Fruit fly (Drosophila melanogaster): Measurements from ENCODE around the gene Shaw.

Gene Shaw

DNA sequence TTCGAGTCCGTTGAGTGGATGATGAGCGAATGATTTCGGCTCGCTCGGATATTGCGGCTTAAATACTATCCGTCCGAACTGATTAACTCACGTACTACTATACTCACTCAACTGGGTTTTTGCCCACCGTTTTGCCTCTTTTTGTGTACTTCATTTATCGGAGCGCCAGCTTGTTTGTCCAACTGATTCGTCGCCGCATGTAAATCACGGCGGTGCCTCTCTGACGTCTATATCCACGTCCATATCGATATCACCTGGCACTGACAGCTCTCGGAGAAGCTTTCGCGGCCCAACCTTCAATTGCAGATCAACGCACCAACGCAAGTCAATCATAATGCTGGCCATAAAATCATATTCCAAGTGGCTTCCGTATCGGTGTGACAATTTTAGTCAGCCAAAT lies 20.2 kb upstream of the Shaw start, which contains the start of gene CG3604:
Gene CG3604, minus strand, starts transcription at position 101 of the 400 bp plus-strand sequence.
- no peak for TF ChIP-seq CTCF (optimal IDR thresholded peaks at IDR 0.05)

DNA sequence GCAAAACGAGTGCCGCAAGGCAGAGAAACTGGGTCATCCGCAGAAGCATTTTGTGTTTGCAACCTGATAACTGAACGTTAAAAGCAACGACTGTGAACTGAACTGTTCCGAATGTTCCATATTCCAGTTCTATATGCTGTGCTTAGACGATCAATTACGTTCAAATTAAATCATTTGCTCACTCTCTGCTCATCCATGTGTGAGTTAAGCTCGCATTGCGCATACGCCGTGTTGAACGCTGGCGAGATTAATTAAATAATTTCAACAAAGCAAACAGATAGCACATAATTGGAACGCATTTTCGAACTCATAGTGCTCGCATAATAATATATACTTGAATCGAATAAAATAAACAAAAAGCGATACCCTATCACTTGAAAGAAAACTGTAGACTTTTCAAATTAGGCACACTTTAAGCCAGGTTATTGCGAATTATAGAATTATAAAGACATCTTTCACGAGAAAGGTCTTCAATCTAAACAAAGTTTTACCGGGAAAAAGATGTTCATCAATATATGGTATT lies 18.9 kb upstream of the Shaw start, which contains the start of the genes CG10031 and CG42464:
Gene CG10031, minus strand, starts transcription at position 101 of the 523 bp plus-strand sequence.
Gene CG42464, plus strand, starts transcription at position 473 of the 523 bp plus-strand sequence.
- TF ChIP-seq CTCF (optimal IDR thresholded peaks at IDR 0.05), result no peak
- TF ChIP-seq CG8478 (optimal IDR thresholded peaks at IDR 0.05), result no peak

DNA sequence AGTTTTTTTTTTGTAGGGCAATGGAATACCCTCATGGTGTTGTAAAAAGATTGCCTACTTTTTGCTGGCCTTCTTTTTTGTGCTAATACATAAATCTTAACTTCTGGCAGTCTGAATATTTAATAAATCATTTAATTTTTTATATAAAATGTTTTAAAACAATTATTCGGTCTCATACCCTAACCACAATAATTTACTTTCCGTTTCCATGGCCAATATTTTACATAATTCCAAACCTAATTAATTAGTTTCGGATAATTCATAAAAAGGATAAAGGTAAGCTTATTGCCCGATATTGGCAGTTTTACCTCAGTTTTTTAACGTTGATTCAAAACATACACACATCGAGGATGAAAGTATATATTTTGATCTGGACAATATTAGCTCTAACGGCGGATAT lies 18.1 kb upstream of the Shaw start, which contains the start of gene CG42465:
Gene CG42465, plus strand, starts transcription at position 301 of the 400 bp plus-strand sequence.
- no peak for TF ChIP-seq CTCF (optimal IDR thresholded peaks at IDR 0.05)
- TF ChIP-seq CG8478 (optimal IDR thresholded peaks at IDR 0.05), result no peak

DNA sequence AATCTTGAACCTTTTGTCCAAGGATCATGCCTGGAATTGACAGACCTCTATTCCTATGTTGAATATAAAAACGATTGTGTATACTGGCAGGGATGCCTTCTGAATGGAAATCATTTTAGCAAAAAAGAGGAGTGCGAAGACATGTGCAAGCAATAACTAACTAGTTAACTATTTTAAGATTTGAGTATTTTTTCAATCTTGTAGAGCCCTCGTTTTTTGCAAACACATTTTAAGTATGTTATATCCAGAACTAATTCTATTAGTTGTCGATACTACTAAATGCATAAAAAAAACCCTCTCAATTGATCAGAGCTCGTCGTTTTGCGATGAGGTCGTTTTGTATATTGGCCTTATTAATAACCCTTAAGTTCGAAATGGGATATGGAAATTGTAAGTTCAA lies 17.6 kb upstream of the Shaw start, which contains the start of gene Sfp24C1:
Gene Sfp24C1, plus strand, starts transcription at position 301 of the 400 bp plus-strand sequence.
- TF ChIP-seq CTCF (optimal IDR thresholded peaks at IDR 0.05) (no peak), CG8478 (optimal IDR thresholded peaks at IDR 0.05) (no peak)

DNA sequence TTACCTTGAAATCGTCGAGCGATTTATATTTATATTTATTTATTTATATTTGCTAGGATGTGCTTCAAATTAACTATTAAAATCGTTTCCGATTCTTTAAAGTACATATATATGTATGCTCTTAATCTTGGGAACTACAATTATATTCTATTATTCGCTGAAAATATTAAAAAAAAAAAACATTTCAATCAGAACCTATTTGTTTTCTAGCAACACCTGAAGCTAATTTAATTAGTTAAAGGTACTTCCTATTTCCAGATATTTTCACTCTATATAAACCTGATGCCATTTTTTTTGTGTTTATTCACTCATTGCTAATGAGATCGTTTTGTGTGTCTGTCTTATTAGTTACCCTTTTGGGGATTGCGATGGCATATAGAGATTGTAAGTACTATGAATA lies 17.0 kb upstream of the Shaw start, which contains the start of gene CG42467:
Gene CG42467, plus strand, starts transcription at position 301 of the 400 bp plus-strand sequence.
- TF ChIP-seq CG8478 (optimal IDR thresholded peaks at IDR 0.05) (no peak), CTCF (optimal IDR thresholded peaks at IDR 0.05) (no peak)

DNA sequence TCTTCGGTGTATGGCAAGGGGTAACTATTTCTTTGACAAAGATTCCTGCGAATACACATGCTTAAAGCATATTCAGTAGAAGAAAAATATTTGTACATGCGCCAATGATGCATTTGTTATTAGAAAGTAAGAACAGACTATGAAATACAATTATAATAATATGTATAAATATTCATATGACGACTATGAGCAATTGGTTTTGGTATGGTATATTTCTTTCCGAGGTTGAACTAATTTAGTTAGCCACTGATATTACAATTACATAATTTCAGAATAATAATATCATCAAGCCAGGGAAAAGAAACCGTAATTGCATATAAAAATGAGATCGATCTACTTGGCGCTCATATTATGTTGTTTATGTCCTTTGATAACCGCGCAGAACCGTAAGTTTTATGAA lies 16.5 kb upstream of the Shaw start, which contains the start of gene CG43145:
Gene CG43145, plus strand, starts transcription at position 301 of the 400 bp plus-strand sequence.
- TF ChIP-seq CTCF (optimal IDR thresholded peaks at IDR 0.05) (no peak), CG8478 (optimal IDR thresholded peaks at IDR 0.05) (no peak)

DNA sequence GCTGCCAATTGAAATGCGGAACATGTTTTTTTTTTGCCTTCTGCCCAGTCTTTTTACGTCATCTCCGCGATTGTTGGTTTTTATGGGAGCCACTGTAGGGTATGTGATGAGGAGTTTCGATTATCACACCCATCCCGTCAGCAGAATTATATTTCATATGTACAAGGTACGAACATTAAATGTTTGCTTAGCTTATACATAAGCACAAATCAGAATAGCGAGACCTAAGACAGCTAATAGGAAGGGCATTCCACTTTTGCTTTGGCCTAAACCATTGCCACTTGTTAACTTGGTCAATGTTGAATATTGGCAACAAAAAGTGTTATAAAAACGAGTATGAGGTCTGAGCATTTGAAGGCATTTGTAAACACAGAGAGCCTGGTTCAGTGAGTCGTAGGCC lies 14.7 kb upstream of the Shaw start, which contains the start of gene CG2816:
Gene CG2816, plus strand, starts transcription at position 400 of the 400 bp plus-strand sequence.
- TF ChIP-seq CG8478 (optimal IDR thresholded peaks at IDR 0.05), result no peak
- TF ChIP-seq CTCF (optimal IDR thresholded peaks at IDR 0.05), result no peak

DNA sequence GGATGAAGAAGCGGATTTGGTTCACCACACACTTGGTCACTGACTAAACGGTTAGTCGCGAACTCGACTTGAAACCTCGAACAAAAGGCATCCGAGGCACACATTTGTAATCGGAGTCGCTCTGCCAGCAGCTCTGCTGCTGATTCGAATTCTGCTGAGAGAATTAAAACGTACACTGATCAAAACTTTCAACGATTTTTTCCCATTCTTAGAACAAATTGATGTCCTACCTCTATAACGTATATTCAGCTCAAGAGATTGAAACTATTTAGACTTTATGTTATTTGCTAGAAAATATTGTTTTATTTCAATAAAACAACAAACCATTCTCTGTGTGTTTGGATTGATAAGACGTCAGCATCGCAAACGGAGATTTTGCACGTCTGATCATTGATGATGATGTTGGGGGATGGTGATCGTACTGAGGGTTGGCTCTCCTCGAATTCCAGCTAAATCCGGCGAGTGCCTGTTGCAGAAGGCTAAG lies 12.5 kb upstream of the Shaw start, which contains the start of gene CG31778:
Gene CG31778, minus strand, starts transcription at position 51 of the 484 bp plus-strand sequence.
- TF ChIP-seq CTCF (optimal IDR thresholded peaks at IDR 0.05), result no peak
- TF ChIP-seq CG8478 (optimal IDR thresholded peaks at IDR 0.05), result no peak

DNA sequence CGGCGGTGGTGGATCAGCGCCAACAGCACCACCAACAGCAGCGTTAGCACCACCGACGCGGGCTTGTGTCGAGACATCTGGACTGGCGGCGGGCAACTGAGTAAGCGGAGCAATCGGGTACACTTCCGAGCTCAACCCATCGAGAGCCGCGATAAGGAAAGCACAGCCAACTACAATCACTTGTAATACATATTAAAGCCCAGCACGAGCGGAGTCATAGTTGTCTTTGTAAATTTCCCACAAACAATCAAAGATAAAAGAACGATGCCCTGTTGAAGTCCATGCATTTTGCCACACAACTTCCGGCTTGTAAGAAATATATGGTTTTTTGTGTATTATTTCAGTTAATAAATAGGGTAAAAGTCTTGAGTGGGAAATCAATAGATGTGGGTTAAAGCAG lies 11.0 kb upstream of the Shaw start, which contains the start of gene CG31777:
Gene CG31777, minus strand, starts transcription at position 101 of the 400 bp plus-strand sequence.
- no peak for TF ChIP-seq CTCF (optimal IDR thresholded peaks at IDR 0.05)
- no peak for TF ChIP-seq CG8478 (optimal IDR thresholded peaks at IDR 0.05)

DNA sequence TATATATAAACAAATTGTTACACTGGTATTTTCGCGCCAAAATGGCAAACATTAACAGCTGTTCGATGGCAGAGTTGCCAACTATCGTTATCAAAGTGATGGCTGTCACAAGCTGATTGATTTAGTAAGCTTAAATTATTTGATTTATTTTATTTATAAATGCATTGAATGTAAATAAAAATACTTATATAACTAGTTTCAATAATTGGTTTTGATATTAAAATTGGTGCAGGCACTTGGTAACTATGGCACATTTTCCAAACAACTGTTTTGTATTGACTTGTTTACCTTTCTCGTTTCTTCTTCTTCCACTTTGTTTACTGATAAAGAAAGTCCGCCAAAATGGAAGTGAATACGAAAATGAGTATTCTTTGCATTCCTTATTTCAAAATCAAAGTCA lies 6.3 kb upstream of the Shaw start, which contains the start of gene cutlet:
Gene cutlet, minus strand, starts transcription at position 84 of the 400 bp plus-strand sequence.
- TF ChIP-seq CTCF (optimal IDR thresholded peaks at IDR 0.05) (no peak), CG8478 (optimal IDR thresholded peaks at IDR 0.05) (no peak)

DNA sequence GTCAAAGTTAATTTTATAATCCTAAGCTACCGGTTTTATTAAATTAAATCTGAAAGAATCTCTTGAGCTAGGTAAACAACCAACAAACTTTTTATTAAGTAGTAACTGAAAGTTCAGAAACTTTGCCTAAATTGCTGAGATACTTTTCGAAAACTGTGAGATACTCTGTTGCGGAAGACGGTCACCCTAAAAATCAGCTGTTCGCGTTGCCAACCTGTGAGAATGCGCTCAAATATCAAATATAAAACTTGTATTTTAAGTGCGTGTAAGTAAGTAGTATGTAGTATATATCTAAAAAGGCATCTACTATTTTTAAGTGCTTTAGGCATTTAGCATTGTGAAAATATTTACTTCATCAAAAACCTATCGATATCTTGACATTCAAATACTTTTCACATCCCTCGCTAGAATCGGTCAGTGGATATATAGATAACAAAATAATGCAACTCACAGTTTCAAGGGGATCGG lies 5.0 kb upstream of the Shaw start, which contains the start of the genes CG31955 and CG2818:
Gene CG31955, minus strand, starts transcription at position 157 of the 468 bp plus-strand sequence.
Gene CG2818, plus strand, starts transcription at position 412 of the 468 bp plus-strand sequence.
- TF ChIP-seq CTCF (optimal IDR thresholded peaks at IDR 0.05) (no peak), CG8478 (optimal IDR thresholded peaks at IDR 0.05) (no peak)

DNA sequence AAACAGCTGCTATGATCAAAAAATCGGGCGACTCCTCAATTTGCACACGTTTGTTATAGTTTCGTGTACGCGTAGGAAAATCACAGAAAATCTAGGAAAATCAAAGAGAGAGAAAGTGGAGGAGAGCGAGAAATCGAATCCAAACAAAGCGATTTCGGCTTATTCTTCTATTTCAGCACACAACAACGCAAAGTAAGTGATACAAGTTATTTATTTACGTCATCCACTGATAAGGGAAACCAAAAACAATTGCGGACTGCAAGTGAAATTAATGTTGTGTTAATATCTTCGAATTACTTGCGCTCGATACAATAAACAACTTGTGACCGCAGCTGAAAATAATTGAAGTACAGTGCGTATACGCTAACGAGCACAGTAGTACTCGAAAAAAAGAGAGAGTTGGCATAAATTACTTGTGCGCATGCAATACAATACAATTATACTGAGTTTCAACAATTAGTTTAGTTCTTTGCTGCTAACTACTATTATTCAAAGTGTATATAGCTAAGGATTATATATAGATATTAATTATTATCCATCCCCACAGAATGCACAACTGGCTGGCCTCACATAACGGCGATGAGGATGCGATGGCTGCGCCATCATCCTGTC lies 4.3 kb upstream of the Shaw start:
- TF ChIP-seq CG8478 (optimal IDR thresholded peaks at IDR 0.05) (no peak), CTCF (optimal IDR thresholded peaks at IDR 0.05) (no peak)

DNA sequence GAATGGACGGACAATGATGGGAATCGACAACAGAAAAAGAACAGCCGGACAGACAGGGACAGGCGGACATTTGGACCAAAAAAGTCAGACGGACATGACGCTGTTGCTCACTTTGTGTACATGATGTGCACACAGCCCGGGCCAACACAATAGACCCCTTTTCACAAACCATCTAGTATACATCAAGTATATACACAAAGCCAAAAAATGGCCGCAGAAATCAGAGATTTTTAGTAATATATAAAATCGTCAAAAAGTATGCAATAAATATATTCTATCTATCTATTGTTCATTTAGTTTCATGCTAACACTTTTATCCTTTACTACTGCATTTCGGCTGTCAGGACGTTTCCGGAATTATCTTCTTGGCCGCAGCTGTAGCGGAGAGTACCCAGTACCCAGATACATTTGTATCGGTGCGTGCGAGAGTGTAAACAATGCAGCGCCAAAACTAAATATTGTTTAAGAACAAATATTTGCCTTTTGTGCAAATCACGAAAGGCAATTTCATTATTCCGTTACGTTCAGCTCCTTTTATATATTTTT lies 1.5 kb downstream of the Shaw start:
- TF ChIP-seq CG8478 (optimal IDR thresholded peaks at IDR 0.05) (no peak), CTCF (optimal IDR thresholded peaks at IDR 0.05) (no peak)

DNA sequence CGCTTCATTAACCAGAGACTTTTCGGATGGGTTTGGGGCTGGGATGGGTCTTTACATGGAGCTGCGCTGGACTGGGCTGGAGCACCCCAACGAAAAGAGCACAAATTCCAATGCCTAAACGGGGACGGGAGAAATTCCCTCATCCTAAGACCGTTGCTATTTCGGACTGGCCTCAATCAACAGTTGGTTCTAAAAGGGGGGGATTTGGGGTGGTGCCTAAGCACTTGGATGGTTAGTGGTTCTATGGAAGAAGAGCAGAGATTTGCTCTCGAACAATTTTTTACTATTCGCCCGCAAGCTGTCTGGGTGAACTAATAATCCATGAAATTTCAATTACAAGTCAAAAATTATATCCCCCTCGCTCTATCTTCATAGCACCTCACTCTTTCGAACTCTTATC lies 11.7 kb downstream of the Shaw start:
- no peak for TF ChIP-seq CTCF (optimal IDR thresholded peaks at IDR 0.05)
- TF ChIP-seq CG8478 (optimal IDR thresholded peaks at IDR 0.05), result no peak
